Worm (Caenorhabditis elegans) whole organism, mixed stage, embryonic: ENCODE data around the gene C15H9.4.

Experiments used
- M03D4.4 ChIP-seq: sonication (generic microtip); optimal IDR thresholded peaks from 2 replicates; lab custom pipeline; 2017; ENCODE audit warnings: mild to moderate bottlenecking, missing genetic modification characterization, missing compliant biosample characterization
- blmp-1 ChIP-seq: fragments of 150-350 bp; optimal IDR thresholded peaks from 2 replicates; lab custom pipeline; 2014; ENCODE audit warnings: missing biosample characterization, missing genetic modification characterization
- nhr-12 ChIP-seq: fragments of 150-350 bp; optimal IDR thresholded peaks from 2 replicates; lab custom pipeline; 2014; ENCODE audit warnings: missing biosample characterization, missing genetic modification characterization
- nhr-76 ChIP-seq: sonication (generic microtip); optimal IDR thresholded peaks from 2 replicates; lab custom pipeline; 2017; ENCODE audit warnings: missing biosample characterization, missing genetic modification characterization
- pha-4 ChIP-seq: fragments of 150-350 bp; optimal IDR thresholded peaks from 2 replicates; lab custom pipeline; 2018; ENCODE audit warnings: missing biosample characterization, missing genetic modification reagents, missing genetic modification characterization
- snpc-4 ChIP-seq: fragments of 150-350 bp; optimal IDR thresholded peaks from 2 replicates; lab custom pipeline; 2014; ENCODE audit warnings: missing biosample characterization, missing genetic modification characterization
- unc-39 ChIP-seq: fragments of 150-350 bp; optimal IDR thresholded peaks from 2 replicates; lab custom pipeline; 2014; ENCODE audit warnings: missing biosample characterization, missing genetic modification characterization
- unc-62 ChIP-seq: fragments of 150-350 bp; optimal IDR thresholded peaks from 2 replicates; lab custom pipeline; 2014; ENCODE audit warnings: missing biosample characterization, missing genetic modification reagents, missing genetic modification characterization

DNA sequence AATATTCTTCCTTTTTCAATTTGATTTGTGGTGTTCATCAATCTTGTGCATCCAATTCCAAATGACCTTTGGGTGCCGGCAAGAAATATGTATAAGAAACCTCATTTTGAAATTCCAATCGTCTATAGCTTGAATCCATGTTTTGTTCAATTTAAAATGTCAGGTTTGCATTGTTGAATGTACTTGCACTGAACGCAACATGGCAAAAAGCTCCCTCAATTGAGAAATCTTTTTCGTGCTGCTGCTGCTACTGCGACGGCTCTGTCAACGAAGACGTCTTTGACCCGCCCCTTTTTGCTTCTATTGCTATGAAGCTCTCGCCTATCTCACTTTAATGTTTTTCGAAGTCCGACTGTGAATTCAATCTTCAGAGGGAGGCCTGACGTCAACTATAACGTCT is 22.2 kb upstream of the C15H9.4 start, which contains the start of gene lgc-58:
- TF ChIP-seq snpc-4 (tag; lab: Kevin White, UChicago), result no peak
- no peak for TF ChIP-seq nhr-12 (tag; lab: Kevin White, UChicago)
- no peak for TF ChIP-seq nhr-76 (tag; lab: Kevin White, UChicago)
- TF ChIP-seq pha-4 (tag; lab: Kevin White, UChicago), result no peak
- TF ChIP-seq blmp-1 (tag; lab: Kevin White, UChicago), result no peak
- no peak for TF ChIP-seq unc-62 (GFP tag; lab: Kevin White, UChicago)
- no peak for TF ChIP-seq unc-39 (tag; lab: Kevin White, UChicago)
- no peak for TF ChIP-seq M03D4.4 (tag; lab: Kevin White, UChicago)
